Fruit fly (Drosophila melanogaster) whole organism, adult: ENCODE data around the gene CG3097.

ENCODE experiments used
- CG11617 ChIP-seq: fragments of 200-800 bp; sonication (Bioruptor generic); optimal IDR thresholded peaks from 2 replicates; lab custom pipeline; 2017; ENCODE audit warnings: mild to moderate bottlenecking, missing biosample characterization, missing genetic modification reagents, missing genetic modification characterization
- CG12768 ChIP-seq: fragments of 200-800 bp; sonication (Bioruptor generic); optimal IDR thresholded peaks from 2 replicates; lab custom pipeline; 2017; ENCODE audit warnings: missing biosample characterization, missing genetic modification characterization, mild to moderate bottlenecking, moderate library complexity, missing genetic modification reagents
- CG1620 ChIP-seq: fragments of 200-800 bp; sonication (Bioruptor generic); optimal IDR thresholded peaks from 2 replicates; lab custom pipeline; 2016; ENCODE audit warnings: missing biosample characterization, missing genetic modification characterization
- Crg-1 ChIP-seq: fragments of 200-800 bp; sonication (Bioruptor generic); optimal IDR thresholded peaks from 2 replicates; lab custom pipeline; 2016; ENCODE audit warnings: missing biosample characterization, missing genetic modification characterization
- kay ChIP-seq: fragments of 200-800 bp; sonication (Bioruptor generic); peaks from one replicate; lab custom pipeline; 2016; ENCODE audit warnings: missing biosample characterization, missing genetic modification characterization, borderline replicate concordance

DNA sequence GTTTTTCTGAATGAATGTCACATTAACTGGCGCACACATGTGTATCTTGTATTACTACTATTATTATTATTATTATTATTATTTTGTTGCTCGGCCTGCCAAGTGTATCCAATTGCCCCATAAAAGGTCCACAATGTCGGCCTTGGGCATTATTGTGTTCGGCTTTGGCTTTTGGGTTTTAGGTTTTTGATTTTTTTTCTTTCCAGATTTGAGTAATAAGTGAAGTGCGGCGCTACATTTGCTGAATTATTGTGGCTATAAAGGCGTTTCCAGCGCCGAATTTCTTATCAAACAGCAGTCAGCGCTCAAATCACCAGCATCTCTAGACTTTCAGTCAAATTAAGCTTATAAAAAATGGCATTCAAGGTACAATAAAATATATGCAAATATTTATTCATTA is 33.8 kb upstream of the CG3097 start, which contains the start of gene Cpr5C:
- no peak for TF ChIP-seq CG12768
- TF ChIP-seq CG1620 (GFP tag; lab: Kevin White, UChicago) = no peak
- TF ChIP-seq CG11617 (GFP tag; lab: Kevin White, UChicago) = no peak
- no peak for TF ChIP-seq Crg-1
- no peak for TF ChIP-seq kay (GFP tag; lab: Kevin White, UChicago)
